Fruit fly (Drosophila melanogaster) whole organism, embryonic: ENCODE measurements around the gene Gr22c.

Source experiments
- Atf3 ChIP-seq: fragments of 200-800 bp; sonication (Bioruptor generic); optimal IDR thresholded peaks from 3 replicates; lab custom pipeline; 2016; ENCODE audit warnings: missing biosample characterization, missing genetic modification characterization
- C15 ChIP-seq: fragments of 200-800 bp; sonication (Bioruptor generic); IDR thresholded peaks from 3 replicates; pipeline ENCODE4 v1.3.6; 2022; ENCODE audit warnings: missing biosample characterization, missing genetic modification characterization
- CG10654 ChIP-seq: fragments of 200-800 bp; sonication (Bioruptor generic); optimal IDR thresholded peaks from 2 replicates; lab custom pipeline; 2016; ENCODE audit warnings: missing biosample characterization, missing genetic modification characterization
- CG12104 ChIP-seq: fragments of 200-800 bp; sonication (Bioruptor generic); optimal IDR thresholded peaks from 3 replicates; lab custom pipeline; 2016; ENCODE audit warnings: missing biosample characterization, missing genetic modification characterization
- CG12659 ChIP-seq: fragments of 200-800 bp; sonication (Bioruptor generic); optimal IDR thresholded peaks from 3 replicates; lab custom pipeline; 2017; ENCODE audit warnings: mild to moderate bottlenecking, missing biosample characterization, missing genetic modification reagents, missing genetic modification characterization
- CG14860 ChIP-seq: fragments of 200-800 bp; sonication (Bioruptor generic); IDR thresholded peaks from 3 replicates; pipeline ENCODE4 v1.3.6; 2022; ENCODE audit warnings: missing biosample characterization, missing genetic modification characterization; ENCODE audit not compliant: partially characterized antibody
- CG15696 ChIP-seq: fragments of 200-800 bp; sonication (Bioruptor generic); optimal IDR thresholded peaks from 2 replicates; lab custom pipeline; 2019; ENCODE audit warnings: missing biosample characterization, mild to moderate bottlenecking, missing genetic modification characterization, moderate library complexity
- CG16815 ChIP-seq: fragments of 200-800 bp; sonication (Bioruptor generic); optimal IDR thresholded peaks from 3 replicates; lab custom pipeline; 2017; ENCODE audit warnings: missing biosample characterization, mild to moderate bottlenecking, missing genetic modification characterization
- CG17568 ChIP-seq: fragments of 200-800 bp; sonication (Bioruptor generic); optimal IDR thresholded peaks from 2 replicates; lab custom pipeline; 2018; ENCODE audit warnings: missing biosample characterization, mild to moderate bottlenecking, missing genetic modification characterization, moderate library complexity
- CG17802 ChIP-seq: fragments of 200-800 bp; sonication (Bioruptor generic); optimal IDR thresholded peaks from 2 replicates; lab custom pipeline; 2018; ENCODE audit warnings: missing biosample characterization, mild to moderate bottlenecking, missing genetic modification characterization, moderate library complexity
- CG1832 ChIP-seq: fragments of 200-800 bp; sonication (Bioruptor generic); optimal IDR thresholded peaks from 2 replicates; lab custom pipeline; 2017; ENCODE audit warnings: missing biosample characterization, mild to moderate bottlenecking, missing genetic modification characterization, inconsistent platforms
- CG18599 ChIP-seq: fragments of 200-800 bp; sonication (Bioruptor generic); optimal IDR thresholded peaks from 3 replicates; lab custom pipeline; 2017; ENCODE audit warnings: missing biosample characterization, missing genetic modification characterization, mild to moderate bottlenecking, moderate library complexity, missing genetic modification reagents
- CG3726 ChIP-seq: fragments of 200-800 bp; sonication (Bioruptor generic); IDR thresholded peaks from 3 replicates; pipeline ENCODE4, ENCODE4 v1.3.6; 2022; ENCODE audit warnings: missing biosample characterization, missing genetic modification characterization
- CG3847 ChIP-seq: fragments of 200-800 bp; sonication (Bioruptor generic); IDR thresholded peaks from 2 replicates; pipeline ENCODE4 v1.3.6; 2022; ENCODE audit warnings: missing biosample characterization, missing genetic modification characterization
- CG6654 ChIP-seq: fragments of 200-800 bp; sonication (Bioruptor generic); optimal IDR thresholded peaks from 2 replicates; lab custom pipeline; 2017; ENCODE audit warnings: missing biosample characterization, mild to moderate bottlenecking, missing genetic modification characterization
- CG7839 ChIP-seq: fragments of 200-800 bp; sonication (Bioruptor generic); optimal IDR thresholded peaks from 3 replicates; lab custom pipeline; 2018; ENCODE audit warnings: missing biosample characterization, mild to moderate bottlenecking, missing genetic modification characterization, moderate library complexity
- CG7928 ChIP-seq: fragments of 200-800 bp; sonication (Bioruptor generic); optimal IDR thresholded peaks from 2 replicates; lab custom pipeline; 2017; ENCODE audit warnings: missing biosample characterization, mild to moderate bottlenecking, missing genetic modification characterization
- CG9727 ChIP-seq: fragments of 200-800 bp; sonication (Bioruptor generic); optimal IDR thresholded peaks from 3 replicates; lab custom pipeline; 2017; ENCODE audit warnings: missing biosample characterization, mild to moderate bottlenecking, missing genetic modification characterization
- Dll ChIP-seq: fragments of 200-800 bp; sonication (Bioruptor generic); IDR thresholded peaks from 4 replicates; pipeline ENCODE4 v1.3.6; 2022; ENCODE audit warnings: missing biosample characterization, missing genetic modification characterization; ENCODE audit not compliant: partially characterized antibody
- Doc3 ChIP-seq: fragments of 200-800 bp; sonication (Bioruptor generic); IDR thresholded peaks from 3 replicates; pipeline ENCODE4 v1.3.6; 2022; ENCODE audit warnings: missing biosample characterization, missing genetic modification characterization; ENCODE audit not compliant: partially characterized antibody
- Ets65A ChIP-seq: fragments of 200-800 bp; sonication (Bioruptor generic); peaks from one replicate; lab custom pipeline; 2016; ENCODE audit warnings: missing biosample characterization, missing genetic modification characterization
- Fer3 ChIP-seq: fragments of 200-800 bp; sonication (Bioruptor generic); optimal IDR thresholded peaks from 2 replicates; lab custom pipeline; 2018; ENCODE audit warnings: missing biosample characterization, mild to moderate bottlenecking, missing genetic modification characterization, moderate library complexity
- H15 ChIP-seq: fragments of 200-800 bp; sonication (Bioruptor generic); IDR thresholded peaks from 3 replicates; pipeline ENCODE4 v1.3.6; 2022; ENCODE audit warnings: missing biosample characterization, missing genetic modification characterization
- HLH54F ChIP-seq: fragments of 200-800 bp; sonication (Bioruptor generic); optimal IDR thresholded peaks from 3 replicates; lab custom pipeline; 2016; ENCODE audit warnings: missing biosample characterization, missing genetic modification characterization
- Hr39 ChIP-seq: fragments of >200 bp; optimal IDR thresholded peaks from 2 replicates; lab custom pipeline; 2017
- Hr51 ChIP-seq, 2 experiments: fragments of 200-800 bp; sonication (Bioruptor generic); optimal IDR thresholded peaks; 2 replicates in 1 of 2; 3 replicates in 1 of 2; lab custom pipeline; 2016 to 2018; ENCODE audit warnings: missing biosample characterization in 2 of 2, missing genetic modification characterization in 2 of 2, mild to moderate bottlenecking in 1 of 2, moderate library complexity in 1 of 2
- Hsf ChIP-seq: fragments of 200-800 bp; sonication (Bioruptor generic); optimal IDR thresholded peaks from 3 replicates; lab custom pipeline; 2016; ENCODE audit warnings: missing biosample characterization, missing genetic modification characterization
- Lhr ChIP-seq: fragments of 200-800 bp; sonication (Bioruptor generic); optimal IDR thresholded peaks from 3 replicates; lab custom pipeline; 2017; ENCODE audit warnings: mild to moderate bottlenecking, missing biosample characterization, missing genetic modification reagents, missing genetic modification characterization
- MESR4 ChIP-seq: fragments of 200-800 bp; sonication (Bioruptor generic); optimal IDR thresholded peaks from 2 replicates; lab custom pipeline; 2018; ENCODE audit warnings: missing biosample characterization, mild to moderate bottlenecking, missing genetic modification characterization, moderate library complexity
- Mad ChIP-seq: fragments of 200-800 bp; sonication (Bioruptor generic); optimal IDR thresholded peaks from 2 replicates; lab custom pipeline; 2016; ENCODE audit warnings: missing biosample characterization, missing genetic modification characterization
- Med ChIP-seq: fragments of 200-800 bp; sonication (Bioruptor generic); peaks from one replicate; lab custom pipeline; 2016; ENCODE audit warnings: missing biosample characterization, missing genetic modification characterization, mild to moderate bottlenecking, inconsistent platforms, moderate library complexity
- Trl ChIP-seq, 3 experiments: fragments of >200 bp in 2 of 3; fragments of 200-800 bp in 1 of 3; sonication (Bioruptor generic) in 1 of 3; optimal IDR thresholded peaks; 2 replicates in 1 of 3; 3 replicates in 2 of 3; lab custom pipeline; 2016 to 2017; ENCODE audit warnings: missing biosample characterization in 1 of 3, missing genetic modification characterization in 1 of 3
- cas ChIP-seq: fragments of 200-800 bp; sonication (Bioruptor generic); IDR thresholded peaks from 2 replicates; pipeline ENCODE4 v1.3.6; 2022; ENCODE audit warnings: missing biosample characterization, missing genetic modification characterization
- dmrt99B ChIP-seq: fragments of 200-800 bp; sonication (Bioruptor generic); optimal IDR thresholded peaks from 2 replicates; lab custom pipeline; 2018; ENCODE audit warnings: missing biosample characterization, mild to moderate bottlenecking, missing genetic modification characterization, moderate library complexity
- dysf ChIP-seq: fragments of 200-800 bp; sonication (Bioruptor generic); IDR thresholded peaks from 3 replicates; pipeline ENCODE4 v1.3.6; 2022; ENCODE audit warnings: missing biosample characterization, missing genetic modification characterization
- fd3F ChIP-seq: fragments of 200-800 bp; sonication (Bioruptor generic); optimal IDR thresholded peaks from 2 replicates; lab custom pipeline; 2018; ENCODE audit warnings: missing biosample characterization, mild to moderate bottlenecking, missing genetic modification characterization, moderate library complexity
- gcm ChIP-seq: fragments of 200-800 bp; sonication (Bioruptor generic); optimal IDR thresholded peaks from 2 replicates; lab custom pipeline; 2019; ENCODE audit warnings: missing biosample characterization, mild to moderate bottlenecking, missing genetic modification characterization, moderate library complexity
- gcm2 ChIP-seq: fragments of 200-800 bp; sonication (Bioruptor generic); optimal IDR thresholded peaks from 2 replicates; lab custom pipeline; 2016; ENCODE audit warnings: missing biosample characterization, missing genetic modification characterization
- gem ChIP-seq: fragments of 200-800 bp; sonication (Bioruptor generic); optimal IDR thresholded peaks from 2 replicates; lab custom pipeline; 2019; ENCODE audit warnings: missing biosample characterization, mild to moderate bottlenecking, missing genetic modification characterization, moderate library complexity
- maf-S ChIP-seq: fragments of 200-800 bp; sonication (Bioruptor generic); optimal IDR thresholded peaks from 2 replicates; lab custom pipeline; 2016; ENCODE audit warnings: missing biosample characterization, missing genetic modification characterization
- mld ChIP-seq: fragments of 200-800 bp; sonication (Bioruptor generic); IDR thresholded peaks from 3 replicates; pipeline ENCODE4 v1.3.6; 2022; ENCODE audit warnings: missing biosample characterization, missing genetic modification characterization; ENCODE audit not compliant: partially characterized antibody
- nerfin-2 ChIP-seq: fragments of 200-800 bp; sonication (Bioruptor generic); IDR thresholded peaks from 2 replicates; pipeline ENCODE4 v1.3.6; 2022; ENCODE audit warnings: missing biosample characterization, missing genetic modification characterization; ENCODE audit not compliant: partially characterized antibody
- psq ChIP-seq: fragments of 200-800 bp; sonication (Bioruptor generic); optimal IDR thresholded peaks from 2 replicates; lab custom pipeline; 2017; ENCODE audit warnings: missing biosample characterization, missing genetic modification characterization
- pzg ChIP-seq: fragments of 200-800 bp; sonication (Bioruptor generic); optimal IDR thresholded peaks from 3 replicates; lab custom pipeline; 2018; ENCODE audit warnings: missing biosample characterization, mild to moderate bottlenecking, missing genetic modification characterization, moderate library complexity
- ranshi ChIP-seq: fragments of 200-800 bp; sonication (Bioruptor generic); IDR thresholded peaks from 2 replicates; pipeline ENCODE4 v1.3.6; 2022; ENCODE audit warnings: missing biosample characterization, missing genetic modification characterization
- row ChIP-seq: fragments of 200-800 bp; sonication (Bioruptor generic); IDR thresholded peaks from 3 replicates; pipeline ENCODE4 v1.3.6; 2022; ENCODE audit warnings: missing biosample characterization, missing genetic modification characterization
- sens ChIP-seq: fragments of 200-800 bp; sonication (Bioruptor generic); peaks from one replicate; lab custom pipeline; 2016; ENCODE audit warnings: missing biosample characterization, missing genetic modification characterization
- ssp ChIP-seq: fragments of 200-800 bp; sonication (Bioruptor generic); IDR thresholded peaks from 2 replicates; pipeline ENCODE4 v1.3.6; 2022; ENCODE audit warnings: missing biosample characterization, missing genetic modification characterization
- tin ChIP-seq: fragments of 200-800 bp; sonication (Bioruptor generic); optimal IDR thresholded peaks from 3 replicates; lab custom pipeline; 2016; ENCODE audit warnings: missing biosample characterization, missing genetic modification characterization

The Gr22c gene

dm6 chr2L:1791723-1792122, at the start of gene Gr22c:
Gene Gr22c (minus strand): TSS chr2L:1791823.
- TF ChIP-seq CG12104 (GFP tag; lab: Kevin White, UChicago) (no peak), Trl (optimal IDR thresholded peaks at IDR 0.05; lab: Kevin White, UChicago) (no peak), Trl (GFP tag; optimal IDR thresholded peaks at IDR 0.05; lab: Kevin White, UChicago) (no peak), MESR4 (GFP tag; lab: Kevin White, UChicago) (no peak), HLH54F (GFP tag; lab: Kevin White, UChicago) (no peak), CG16815 (GFP tag; lab: Kevin White, UChicago) (no peak)

dm6 chr2L:1839019-1839418, 47.4 kb upstream of the Gr22c start:
- TF ChIP-seq H15 (GFP tag; lab: Robert Waterston, UW) (0 out of 3 replicates have a peak, but pooled peaks have one; percentile 14), CG7928 (no peak), CG3726 (GFP tag; lab: Robert Waterston, UW) (no peak), CG1832 (no peak), gcm (GFP tag; lab: Kevin White, UChicago) (no peak), row (peak; percentile 43; the same call in 2 of the 3 replicates), Fer3 (tag; lab: Kevin White, UChicago) (no peak), dysf (GFP tag; lab: Robert Waterston, UW) (0 out of 3 replicates have a peak, but pooled peaks have one; percentile 21), CG12659 (GFP tag; lab: Kevin White, UChicago) (no peak), CG10654 (no peak), CG18599 (GFP tag; lab: Kevin White, UChicago) (peak; percentile 29), CG14860 (GFP tag; lab: Robert Waterston, UW) (no peak), C15 (GFP tag; lab: Robert Waterston, UW) (no peak), CG9727 (no peak), cas (GFP tag; lab: Robert Waterston, UW) (no peak), Mad (GFP tag; lab: Kevin White, UChicago) (no peak), psq (GFP tag; lab: Kevin White, UChicago) (no peak), CG17802 (tag; lab: Kevin White, UChicago) (no peak), Hr51 (GFP tag; optimal IDR thresholded peaks at IDR 0.05; lab: Kevin White, UChicago) (peak in 1 of 2 experiments; percentile 9), Hr39 (lab: Kevin White, UChicago) (no peak), CG6654 (GFP tag; lab: Kevin White, UChicago) (no peak), gcm2 (GFP tag; lab: Kevin White, UChicago) (no peak), CG17568 (GFP tag; lab: Kevin White, UChicago) (no peak), mld (GFP tag; lab: Robert Waterston, UW) (no peak), gem (peak; percentile 12), Ets65A (GFP tag; lab: Kevin White, UChicago) (peak; percentile 88), CG3847 (GFP tag; lab: Robert Waterston, UW) (peak; percentile 23; the same call in 1 of the 2 replicates), fd3F (GFP tag; lab: Kevin White, UChicago) (no peak), Lhr (GFP tag; lab: Kevin White, UChicago) (no peak), Med (GFP tag; lab: Kevin White, UChicago) (no peak), ssp (GFP tag; lab: Robert Waterston, UW) (no peak), ranshi (GFP tag; lab: Robert Waterston, UW) (no peak), maf-S (no peak), Dll (GFP tag; lab: Robert Waterston, UW) (no peak), CG7839 (tag; lab: Kevin White, UChicago) (peak; percentile 3), tin (GFP tag; lab: Kevin White, UChicago) (no peak), CG15696 (no peak), Atf3 (GFP tag; lab: Kevin White, UChicago) (no peak), Hsf (GFP tag; lab: Kevin White, UChicago) (no peak), pzg (GFP tag; lab: Kevin White, UChicago) (no peak), dmrt99B (tag; lab: Kevin White, UChicago) (peak; percentile 0), Doc3 (GFP tag; lab: Robert Waterston, UW) (no peak), nerfin-2 (no peak), sens (GFP tag; lab: Kevin White, UChicago) (no peak)
